Fruit fly (Drosophila melanogaster): Measurements from ENCODE around the gene GILT2.

Gene GILT2

dm6 chr3R:23728086-23728485 is 49.4 kb downstream of the GILT2 start:
- TF ChIP-seq CG15710 (tag; optimal IDR thresholded peaks at IDR 0.05) (peak; percentile 52), Pif1A (GFP tag; optimal IDR thresholded peaks at IDR 0.05) (peak; percentile 57), CG12605 (GFP tag; IDR thresholded peaks at IDR 0.05) (peak; percentile 85), CG14655 (GFP tag; optimal IDR thresholded peaks at IDR 0.05) (peak; percentile 23), Ets98B (GFP tag; IDR thresholded peaks at IDR 0.05) (peak; percentile 71; the same call in 1 of the 2 replicates), gl (tag; optimal IDR thresholded peaks at IDR 0.05) (peak; percentile 62), Snoo (tag; optimal IDR thresholded peaks at IDR 0.05) (no peak), CG8159 (tag; optimal IDR thresholded peaks at IDR 0.05) (peak; percentile 49), CG10348 (GFP tag; IDR thresholded peaks at IDR 0.05) (no peak), D1 (tag; optimal IDR thresholded peaks at IDR 0.05) (no peak), CG4496 (GFP tag; IDR thresholded peaks at IDR 0.05) (peak; percentile 76; the same call in 2 of the 3 replicates), rn (GFP tag; IDR thresholded peaks at IDR 0.05) (no peak), EcR (GFP tag; optimal IDR thresholded peaks at IDR 0.05) (no peak), Pif1B (GFP tag; optimal IDR thresholded peaks at IDR 0.05) (peak; percentile 44), CG13204 (GFP tag; optimal IDR thresholded peaks at IDR 0.05) (peak; percentile 62), CG9948 (tag; optimal IDR thresholded peaks at IDR 0.05) (peak; percentile 7), fd96Ca (GFP tag; IDR thresholded peaks at IDR 0.05) (0 out of 3 replicates have a peak, but pooled peaks have one; percentile 25), CG32121 (GFP tag; IDR thresholded peaks at IDR 0.05) (peak; percentile 28; the same call in 1 of the 2 replicates), CG34367 (tag; optimal IDR thresholded peaks at IDR 0.05) (no peak), CG8301 (tag; optimal IDR thresholded peaks at IDR 0.05) (no peak), CG17806 (tag; optimal IDR thresholded peaks at IDR 0.05) (no peak)

- no peak for TF ChIP-seq Snoo (tag; optimal IDR thresholded peaks at IDR 0.05)
- no peak for TF ChIP-seq fd96Ca (GFP tag; IDR thresholded peaks at IDR 0.05)
- no peak for TF ChIP-seq CG4496 (GFP tag; IDR thresholded peaks at IDR 0.05)
- no peak for TF ChIP-seq EcR (GFP tag; optimal IDR thresholded peaks at IDR 0.05)
- no peak for TF ChIP-seq CG32121 (GFP tag; IDR thresholded peaks at IDR 0.05)
- no peak for TF ChIP-seq Ets98B (GFP tag; IDR thresholded peaks at IDR 0.05)
- no peak for TF ChIP-seq CG12605 (GFP tag; IDR thresholded peaks at IDR 0.05)
- no peak for TF ChIP-seq CG8159 (tag; optimal IDR thresholded peaks at IDR 0.05)
- no peak for TF ChIP-seq CG17806 (tag; optimal IDR thresholded peaks at IDR 0.05)
- TF ChIP-seq Pif1B (GFP tag; optimal IDR thresholded peaks at IDR 0.05): no peak
- no peak for TF ChIP-seq CG8301 (tag; optimal IDR thresholded peaks at IDR 0.05)
- no peak for TF ChIP-seq Pif1A (GFP tag; optimal IDR thresholded peaks at IDR 0.05)
- no peak for TF ChIP-seq gl (tag; optimal IDR thresholded peaks at IDR 0.05)
Observed at dm6 chr3R:23729066-23729465, 50.4 kb downstream of the GILT2 start.
